Fruit fly (Drosophila melanogaster) whole organism, prepupa: ENCODE measurements around the gene Lgr4.
A peak's percentile ranks its signal among the peaks of the same experiment; 100 is the strongest.

Experiments
- Blimp-1 ChIP-seq: fragments of 200-800 bp; sonication (Bioruptor generic); optimal IDR thresholded peaks from 3 replicates; lab custom pipeline; 2017; ENCODE audit warnings: missing biosample characterization, missing genetic modification characterization, mild to moderate bottlenecking, moderate library complexity, missing genetic modification reagents
- CG10631 ChIP-seq: fragments of 200-800 bp; sonication (Bioruptor generic); optimal IDR thresholded peaks from 2 replicates; lab custom pipeline; 2016; ENCODE audit warnings: missing biosample characterization, missing genetic modification characterization
- CG10669 ChIP-seq: fragments of 200-800 bp; sonication (Bioruptor generic); optimal IDR thresholded peaks from 3 replicates; lab custom pipeline; 2018; ENCODE audit warnings: missing biosample characterization, mild to moderate bottlenecking, missing genetic modification characterization, moderate library complexity
- CG11902 ChIP-seq: fragments of 200-800 bp; sonication (Bioruptor generic); optimal IDR thresholded peaks from 3 replicates; lab custom pipeline; 2016; ENCODE audit warnings: missing biosample characterization, missing genetic modification characterization
- CG15336 ChIP-seq: fragments of 200-800 bp; sonication (Bioruptor generic); IDR thresholded peaks from 2 replicates; pipeline ENCODE4 v1.3.6; 2022; ENCODE audit warnings: missing biosample characterization, missing genetic modification characterization
- CG16779 ChIP-seq: fragments of 200-800 bp; sonication (Bioruptor generic); optimal IDR thresholded peaks from 3 replicates; lab custom pipeline; 2017; ENCODE audit warnings: missing biosample characterization, mild to moderate bottlenecking, missing genetic modification characterization
- CG3032 ChIP-seq: fragments of 200-800 bp; optimal IDR thresholded peaks from 2 replicates; lab custom pipeline; 2019; ENCODE audit warnings: missing biosample characterization, mild to moderate bottlenecking, missing genetic modification characterization, moderate library complexity
- CG31627 ChIP-seq: fragments of 200-800 bp; sonication (Bioruptor generic); optimal IDR thresholded peaks from 3 replicates; lab custom pipeline; 2016; ENCODE audit warnings: missing biosample characterization, missing genetic modification characterization
- CG32006 ChIP-seq: fragments of 200-800 bp; sonication (Bioruptor generic); optimal IDR thresholded peaks from 3 replicates; lab custom pipeline; 2017; ENCODE audit warnings: missing biosample characterization, mild to moderate bottlenecking, missing genetic modification characterization
- CG34406 ChIP-seq: fragments of 200-800 bp; sonication (Bioruptor generic); optimal IDR thresholded peaks from 3 replicates; lab custom pipeline; 2016; ENCODE audit warnings: missing biosample characterization, missing genetic modification characterization
- CG3919 ChIP-seq: fragments of 200-800 bp; sonication (Bioruptor generic); optimal IDR thresholded peaks from 3 replicates; lab custom pipeline; 2016; ENCODE audit warnings: missing biosample characterization, missing genetic modification characterization
- CG4318 ChIP-seq: fragments of 200-800 bp; sonication (Bioruptor generic); optimal IDR thresholded peaks from 3 replicates; lab custom pipeline; 2017; ENCODE audit warnings: missing biosample characterization, mild to moderate bottlenecking, missing genetic modification characterization
- CG6276 ChIP-seq: fragments of 200-800 bp; sonication (Bioruptor generic); optimal IDR thresholded peaks from 2 replicates; lab custom pipeline; 2017; ENCODE audit warnings: missing biosample characterization, mild to moderate bottlenecking, missing genetic modification characterization
- CG6792 ChIP-seq: fragments of 200-800 bp; sonication (Bioruptor generic); optimal IDR thresholded peaks from 3 replicates; lab custom pipeline; 2016; ENCODE audit warnings: missing biosample characterization, missing genetic modification characterization
- CG6808 ChIP-seq: fragments of 200-800 bp; sonication (Bioruptor generic); optimal IDR thresholded peaks from 3 replicates; lab custom pipeline; 2017; ENCODE audit warnings: missing biosample characterization, missing genetic modification characterization, mild to moderate bottlenecking, moderate library complexity, missing genetic modification reagents
- CG6854 ChIP-seq: fragments of 200-800 bp; sonication (Bioruptor generic); optimal IDR thresholded peaks from 2 replicates; lab custom pipeline; 2017; ENCODE audit warnings: missing biosample characterization, mild to moderate bottlenecking, missing genetic modification characterization
- CG7368 ChIP-seq: fragments of 200-800 bp; sonication (Bioruptor generic); optimal IDR thresholded peaks from 3 replicates; lab custom pipeline; 2016; ENCODE audit warnings: missing biosample characterization, missing genetic modification characterization
- CG8319 ChIP-seq: fragments of 200-800 bp; sonication (Bioruptor generic); optimal IDR thresholded peaks from 3 replicates; lab custom pipeline; 2016; ENCODE audit warnings: missing biosample characterization, missing genetic modification characterization
- CG8632 ChIP-seq: fragments of 200-800 bp; sonication (Bioruptor generic); optimal IDR thresholded peaks from 3 replicates; lab custom pipeline; 2016; ENCODE audit warnings: missing biosample characterization, missing genetic modification characterization
- CG9139 ChIP-seq: fragments of 200-800 bp; sonication (Bioruptor generic); optimal IDR thresholded peaks from 3 replicates; lab custom pipeline; 2017; ENCODE audit warnings: missing biosample characterization, mild to moderate bottlenecking, missing genetic modification characterization
- Hr39 ChIP-seq: fragments of 200-800 bp; sonication (Bioruptor generic); optimal IDR thresholded peaks from 2 replicates; lab custom pipeline; 2016; ENCODE audit warnings: missing biosample characterization, missing genetic modification characterization
- Hr4 ChIP-seq: fragments of 200-800 bp; sonication (Bioruptor generic); optimal IDR thresholded peaks from 3 replicates; lab custom pipeline; 2016; ENCODE audit warnings: missing biosample characterization, missing genetic modification characterization
- Lpt ChIP-seq: fragments of 200-800 bp; sonication (Bioruptor generic); optimal IDR thresholded peaks from 3 replicates; lab custom pipeline; 2016; ENCODE audit warnings: missing biosample characterization, missing genetic modification characterization
- Met ChIP-seq: fragments of 200-800 bp; sonication (Bioruptor generic); optimal IDR thresholded peaks from 3 replicates; lab custom pipeline; 2016; ENCODE audit warnings: missing biosample characterization, missing genetic modification characterization
- OdsH ChIP-seq: fragments of 200-800 bp; sonication (Bioruptor generic); optimal IDR thresholded peaks from 3 replicates; lab custom pipeline; 2016; ENCODE audit warnings: missing biosample characterization, missing genetic modification characterization
- Smox ChIP-seq: fragments of 200-800 bp; sonication (Bioruptor generic); optimal IDR thresholded peaks from 3 replicates; lab custom pipeline; 2016; ENCODE audit warnings: missing biosample characterization, missing genetic modification characterization
- Sox102F ChIP-seq: fragments of 200-800 bp; sonication (Bioruptor generic); optimal IDR thresholded peaks from 2 replicates; lab custom pipeline; 2016; ENCODE audit warnings: missing biosample characterization, mild to moderate bottlenecking, missing genetic modification characterization
- Sox14 ChIP-seq: fragments of 200-800 bp; sonication (Bioruptor generic); optimal IDR thresholded peaks from 3 replicates; lab custom pipeline; 2016; ENCODE audit warnings: missing biosample characterization, missing genetic modification characterization
- Sox15 ChIP-seq: fragments of 200-800 bp; sonication (Bioruptor generic); optimal IDR thresholded peaks from 3 replicates; lab custom pipeline; 2016; ENCODE audit warnings: missing biosample characterization, missing genetic modification characterization
- achi ChIP-seq: fragments of 200-800 bp; sonication (Bioruptor generic); optimal IDR thresholded peaks from 3 replicates; lab custom pipeline; 2016; ENCODE audit warnings: missing biosample characterization, missing genetic modification characterization
- acj6 ChIP-seq: fragments of 200-800 bp; sonication (Bioruptor generic); optimal IDR thresholded peaks from 3 replicates; lab custom pipeline; 2016; ENCODE audit warnings: missing biosample characterization, missing genetic modification characterization
- dac ChIP-seq: fragments of 200-800 bp; sonication (Bioruptor generic); optimal IDR thresholded peaks from 2 replicates; lab custom pipeline; 2017; ENCODE audit warnings: missing biosample characterization, mild to moderate bottlenecking, missing genetic modification characterization
- dsx ChIP-seq: fragments of 200-800 bp; optimal IDR thresholded peaks from 3 replicates; lab custom pipeline; 2019; ENCODE audit warnings: missing biosample characterization, mild to moderate bottlenecking, missing genetic modification characterization, moderate library complexity; ENCODE audit not compliant: poor library complexity, severe bottlenecking
- eg ChIP-seq: fragments of 200-800 bp; sonication (Bioruptor generic); IDR thresholded peaks from 3 replicates; pipeline ENCODE4 v1.3.6; 2022; ENCODE audit warnings: missing biosample characterization, missing genetic modification characterization
- esn ChIP-seq: fragments of 200-800 bp; sonication (Bioruptor generic); optimal IDR thresholded peaks from 2 replicates; lab custom pipeline; 2016; ENCODE audit warnings: missing biosample characterization, mild to moderate bottlenecking, missing genetic modification characterization, moderate library complexity
- fd85E ChIP-seq: fragments of 200-800 bp; sonication (Bioruptor generic); optimal IDR thresholded peaks from 3 replicates; lab custom pipeline; 2016; ENCODE audit warnings: missing biosample characterization, missing genetic modification characterization
- fkh ChIP-seq: fragments of 200-800 bp; sonication (Bioruptor generic); optimal IDR thresholded peaks from 3 replicates; lab custom pipeline; 2017; ENCODE audit warnings: missing biosample characterization, mild to moderate bottlenecking, missing genetic modification characterization, moderate library complexity
- lz ChIP-seq: fragments of 200-800 bp; sonication (Bioruptor generic); optimal IDR thresholded peaks from 3 replicates; lab custom pipeline; 2016; ENCODE audit warnings: missing biosample characterization, missing genetic modification characterization
- net ChIP-seq: fragments of 200-800 bp; sonication (Bioruptor generic); optimal IDR thresholded peaks from 3 replicates; lab custom pipeline; 2016; ENCODE audit warnings: missing biosample characterization, missing genetic modification characterization
- pdm3 ChIP-seq: fragments of 200-800 bp; sonication (Bioruptor generic); optimal IDR thresholded peaks from 3 replicates; lab custom pipeline; 2016; ENCODE audit warnings: missing biosample characterization, missing genetic modification characterization
- spab ChIP-seq: fragments of 200-800 bp; sonication (Bioruptor generic); optimal IDR thresholded peaks from 2 replicates; lab custom pipeline; 2017; ENCODE audit warnings: missing biosample characterization, mild to moderate bottlenecking, missing genetic modification characterization, missing genetic modification reagents
- ss ChIP-seq, 2 experiments: fragments of 200-800 bp; sonication (Bioruptor generic); optimal IDR thresholded peaks; 2 replicates in 1 of 2; 3 replicates in 1 of 2; lab custom pipeline; 2017 to 2018; ENCODE audit warnings: mild to moderate bottlenecking in 2 of 2, missing biosample characterization in 2 of 2, missing genetic modification characterization in 2 of 2, moderate library complexity in 1 of 2
- topi ChIP-seq: fragments of 200-800 bp; sonication (Bioruptor generic); optimal IDR thresholded peaks from 3 replicates; lab custom pipeline; 2016; ENCODE audit warnings: missing biosample characterization, missing genetic modification characterization
- vri ChIP-seq: fragments of 200-800 bp; sonication (Bioruptor generic); optimal IDR thresholded peaks from 3 replicates; lab custom pipeline; 2016; ENCODE audit warnings: missing biosample characterization, mild to moderate bottlenecking, missing genetic modification characterization

The Lgr4 gene

dm6 chrX:13234738-13235470, 45.9 kb upstream of the Lgr4 start (continued):
- TF ChIP-seq lz (no peak), Blimp-1 (GFP tag; lab: Kevin White, UChicago) (no peak), CG3919 (GFP tag; lab: Kevin White, UChicago) (no peak), fkh (peak; percentile 19), vri (peak; percentile 29), fd85E (no peak), CG6854 (GFP tag; lab: Kevin White, UChicago) (no peak), CG6808 (GFP tag; lab: Kevin White, UChicago) (no peak), CG34406 (GFP tag; lab: Kevin White, UChicago) (peak; percentile 63), spab (no peak), ss (GFP tag; optimal IDR thresholded peaks at IDR 0.05; lab: Kevin White, UChicago) (peak; percentile 45 to 59), Hr4 (GFP tag; lab: Kevin White, UChicago) (no peak), Sox15 (GFP tag; lab: Kevin White, UChicago) (no peak)

- TF ChIP-seq CG15336 (peak; percentile 54), vri (peak; percentile 73), CG32006 (GFP tag; lab: Kevin White, UChicago) (peak; percentile 63), esn (peak; percentile 74), CG9139 (peak; percentile 88), Hr39 (GFP tag; lab: Kevin White, UChicago) (peak; percentile 71), OdsH (peak; percentile 76), CG7368 (GFP tag; lab: Kevin White, UChicago) (peak; percentile 71), eg (GFP tag; lab: Robert Waterston, UW) (peak; percentile 72), Sox102F (peak; percentile 51), CG6808 (GFP tag; lab: Kevin White, UChicago) (peak; percentile 90), CG3919 (GFP tag; lab: Kevin White, UChicago) (peak; percentile 80), Hr4 (GFP tag; lab: Kevin White, UChicago) (peak; percentile 45), fkh (peak; percentile 42), topi (peak; percentile 78), dac (no peak), pdm3 (GFP tag; lab: Kevin White, UChicago) (peak; percentile 79), CG6854 (GFP tag; lab: Kevin White, UChicago) (no peak), Lpt (peak; percentile 62), Smox (peak; percentile 62), CG6276 (GFP tag; lab: Kevin White, UChicago) (peak; percentile 30), CG10631 (GFP tag; lab: Kevin White, UChicago) (peak; percentile 77), CG4318 (GFP tag; lab: Kevin White, UChicago) (peak; percentile 49), fd85E (no peak), CG8319 (GFP tag; lab: Kevin White, UChicago) (peak; percentile 45), CG34406 (GFP tag; lab: Kevin White, UChicago) (peak; percentile 68), CG31627 (GFP tag; lab: Kevin White, UChicago) (peak; percentile 67), ss (GFP tag; optimal IDR thresholded peaks at IDR 0.05; lab: Kevin White, UChicago) (peak; percentile 92), Sox15 (GFP tag; lab: Kevin White, UChicago) (peak; percentile 60), CG10669 (peak; percentile 80), Blimp-1 (GFP tag; lab: Kevin White, UChicago) (peak; percentile 53), acj6 (peak; percentile 86), CG8632 (peak; percentile 79), CG11902 (GFP tag; lab: Kevin White, UChicago) (peak; percentile 47), dsx (peak; percentile 95), CG16779 (peak; percentile 68), CG6792 (GFP tag; lab: Kevin White, UChicago) (peak; percentile 62), net (GFP tag; lab: Kevin White, UChicago) (peak; percentile 54), Met (peak; percentile 76), achi (GFP tag; lab: Kevin White, UChicago) (peak; percentile 75), Sox14 (GFP tag; lab: Kevin White, UChicago) (peak; percentile 74), CG3032 (tag; lab: Kevin White, UChicago) (peak; percentile 88)
These were observed 45.1 kb upstream of the Lgr4 start for dm6 chrX:13233811-13234737.
